Worm (Caenorhabditis elegans): ENCODE data around the gene nmy-1.

- TF ChIP-seq ref-2 (tag; optimal IDR thresholded peaks at IDR 0.05) = no peak
- no peak for TF ChIP-seq fkh-6 (tag; optimal IDR thresholded peaks at IDR 0.05)
- TF ChIP-seq tbx-7 (tag; optimal IDR thresholded peaks at IDR 0.05) = no peak
Measured at ce11 chrX:2921737-2922136, 12.4 kb downstream of the nmy-1 start.
